Worm (Caenorhabditis elegans): ENCODE data around the gene srbc-21.

The srbc-21 gene

DNA sequence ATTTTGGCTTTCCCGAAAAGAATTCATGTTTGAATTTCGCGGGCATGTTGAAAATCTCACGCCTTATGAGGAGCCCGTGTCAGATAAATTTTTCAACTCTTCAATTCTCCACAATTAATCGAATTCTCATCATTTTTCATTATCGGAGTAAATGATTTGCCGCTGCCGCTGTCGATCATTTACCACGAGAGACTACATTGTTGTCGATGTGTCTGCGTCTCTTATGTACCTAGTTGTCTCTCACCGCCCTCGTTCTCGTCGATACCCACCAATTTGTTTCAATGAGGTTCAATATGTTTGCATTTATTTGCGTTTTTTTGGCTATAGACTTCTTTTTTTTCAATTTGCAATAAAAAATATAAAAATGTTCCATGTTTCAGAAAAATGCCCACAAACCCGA lies 36.8 kb downstream of the srbc-21 start, which contains the start of gene nhr-13:
nhr-13 (plus strand) TSS at position 369 of the 400 bp plus-strand sequence.
- TF ChIP-seq aha-1 (tag), result peak; percentile 82
- no peak for TF ChIP-seq nhr-111 (GFP tag; optimal IDR thresholded peaks at IDR 0.05)
- TF ChIP-seq dve-1 (tag; optimal IDR thresholded peaks at IDR 0.05; ENCODE audit: insufficient read depth), result peak; percentile 11
- peak; percentile 35 for TF ChIP-seq hlh-11 (tag; optimal IDR thresholded peaks at IDR 0.05)
- TF ChIP-seq snpc-4 (tag; optimal IDR thresholded peaks at IDR 0.05), result no peak
- TF ChIP-seq mdl-1 (tag; optimal IDR thresholded peaks at IDR 0.05), result peak in 1 of 2 experiments; percentile 13
- TF ChIP-seq dmd-6 (GFP tag; IDR thresholded peaks at IDR 0.05), result peak; percentile 61
- peak; percentile 56; the same call in 1 of the 2 replicates for TF ChIP-seq hmg-1.1 (GFP tag; IDR thresholded peaks at IDR 0.05)
- peak; percentile 30 for TF ChIP-seq duxl-1 (tag; optimal IDR thresholded peaks at IDR 0.05; ENCODE audit: poor library complexity)
- no peak for TF ChIP-seq daf-16 (GFP tag; optimal IDR thresholded peaks at IDR 0.05)
- TF ChIP-seq daf-16 (tag; optimal IDR thresholded peaks at IDR 0.05), result peak; percentile 47
- peak; percentile 29 for TF ChIP-seq mes-2 (tag; optimal IDR thresholded peaks at IDR 0.05; ENCODE audit: poor library complexity, severe bottlenecking)
- no peak for TF ChIP-seq vab-7 (GFP tag; IDR thresholded peaks at IDR 0.05)
- TF ChIP-seq hlh-30 (tag; optimal IDR thresholded peaks at IDR 0.05; ENCODE audit: insufficient read depth), result peak; percentile 53
- TF ChIP-seq nhr-28 (tag; optimal IDR thresholded peaks at IDR 0.05), result peak; percentile 53

DNA sequence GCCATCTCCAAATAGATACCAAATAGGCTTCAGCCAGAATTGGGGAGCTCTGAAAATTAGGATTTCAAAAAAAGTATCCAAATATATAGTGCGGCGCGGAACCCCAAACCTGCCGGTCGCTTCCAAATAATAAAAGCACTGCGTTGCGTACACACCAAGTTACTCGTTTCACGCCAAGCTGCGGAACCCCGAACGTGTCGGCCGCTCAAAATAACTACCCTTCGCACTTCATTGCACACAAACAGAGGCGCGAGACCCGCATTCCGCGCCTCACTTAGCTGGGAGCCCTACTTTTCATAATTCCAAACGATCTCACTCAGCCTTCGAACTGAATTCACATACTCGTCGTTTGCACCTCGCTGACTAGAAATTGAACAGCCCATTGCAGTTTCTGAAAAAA lies 44.3 kb downstream of the srbc-21 start:
- no peak for TF ChIP-seq dmd-6 (GFP tag; IDR thresholded peaks at IDR 0.05)
- TF ChIP-seq Y75B8A.6 (GFP tag; IDR thresholded peaks at IDR 0.05), result no peak
- no peak for TF ChIP-seq mdl-1 (tag; optimal IDR thresholded peaks at IDR 0.05)
- TF ChIP-seq mxl-2 (GFP tag; conservative IDR thresholded peaks at IDR 0.05), result no peak
- TF ChIP-seq egl-43 (GFP tag; IDR thresholded peaks at IDR 0.05), result no peak
- no peak for TF ChIP-seq zfp-2 (tag; optimal IDR thresholded peaks at IDR 0.05)
- no peak for TF ChIP-seq F10B5.3 (tag; optimal IDR thresholded peaks at IDR 0.05)
- no peak for TF ChIP-seq lir-3 (tag; optimal IDR thresholded peaks at IDR 0.05)
- no peak for TF ChIP-seq php-3 (GFP tag; IDR thresholded peaks at IDR 0.05)
- no peak for TF ChIP-seq cey-2 (tag; optimal IDR thresholded peaks at IDR 0.05; ENCODE audit: borderline replicate concordance, insufficient read depth)
- no peak for TF ChIP-seq dmd-9 (GFP tag; IDR thresholded peaks at IDR 0.05)
- no peak for TF ChIP-seq daf-19 (GFP tag; conservative IDR thresholded peaks at IDR 0.05)
- TF ChIP-seq nhr-28 (tag; optimal IDR thresholded peaks at IDR 0.05), result no peak
- no peak for TF ChIP-seq T20F7.1 (GFP tag; optimal IDR thresholded peaks at IDR 0.05)
- no peak for TF ChIP-seq aha-1 (tag)
- TF ChIP-seq nhr-48 (tag; optimal IDR thresholded peaks at IDR 0.05), result no peak
- no peak for TF ChIP-seq Y5F2A.4 (GFP tag; optimal IDR thresholded peaks at IDR 0.05)
- TF ChIP-seq F44E2.7 (GFP tag; IDR thresholded peaks at IDR 0.05), result no peak
- TF ChIP-seq attf-4 (tag; optimal IDR thresholded peaks at IDR 0.05), result no peak

DNA sequence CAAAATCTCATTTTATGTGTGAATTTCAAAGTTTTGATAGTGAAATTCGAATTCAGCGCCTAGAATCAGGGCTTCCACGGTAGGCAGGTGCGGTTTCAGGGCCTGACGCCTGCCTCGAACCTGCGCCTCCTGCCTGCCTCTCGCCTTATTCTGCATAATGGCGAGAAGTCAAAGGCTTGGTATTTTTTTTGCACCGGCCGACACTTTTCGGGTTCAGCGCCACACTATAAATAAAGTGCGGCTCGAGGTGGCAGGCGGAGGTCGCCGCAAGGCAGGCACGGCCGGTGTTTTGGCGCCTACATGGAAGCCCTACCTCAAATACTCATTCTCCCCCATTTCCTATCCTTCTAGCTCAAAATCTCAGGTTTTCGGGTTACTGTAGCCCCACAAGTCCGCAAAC lies 45.1 kb downstream of the srbc-21 start:
- TF ChIP-seq F26F4.8 (GFP tag; conservative IDR thresholded peaks at IDR 0.05), result no peak
- TF ChIP-seq egl-43 (GFP tag; IDR thresholded peaks at IDR 0.05), result 0 out of 2 replicates have a peak, but pooled peaks have one; percentile 3
- TF ChIP-seq set-16 (GFP tag; IDR thresholded peaks at IDR 0.05), result peak; percentile 69; the same call in 1 of the 2 replicates

DNA sequence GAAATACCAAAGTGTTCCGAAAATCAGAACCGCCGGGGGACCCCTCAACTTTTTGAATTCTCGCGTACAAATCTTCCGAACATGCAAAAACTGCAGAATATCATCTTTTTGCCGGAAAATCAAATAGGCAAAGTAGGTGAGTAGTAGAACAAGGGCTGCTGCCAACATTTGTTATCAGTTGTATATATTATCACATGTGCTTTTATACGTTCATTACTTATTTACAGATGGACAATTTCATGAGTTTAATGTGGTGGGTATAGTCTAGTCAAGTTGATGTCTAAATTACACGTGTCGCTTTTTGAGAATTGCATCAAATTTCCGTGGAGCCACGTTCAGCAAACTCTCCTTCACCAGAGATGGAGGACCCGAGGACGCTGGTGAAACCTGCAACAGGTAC lies 45.9 kb downstream of the srbc-21 start, which contains the start of gene cyp-32B1:
cyp-32B1 (minus strand) TSS at position 176 of the 400 bp plus-strand sequence.
- TF ChIP-seq nhr-77 (tag; optimal IDR thresholded peaks at IDR 0.05) (no peak), daf-16 (GFP tag; optimal IDR thresholded peaks at IDR 0.05) (no peak), daf-16 (tag; optimal IDR thresholded peaks at IDR 0.05) (peak; percentile 67), nhr-28 (tag; optimal IDR thresholded peaks at IDR 0.05) (peak; percentile 37), ZK337.2 (GFP tag; IDR thresholded peaks at IDR 0.05) (no peak), ceh-44 (GFP tag; IDR thresholded peaks at IDR 0.05) (no peak), cey-2 (tag; optimal IDR thresholded peaks at IDR 0.05; ENCODE audit: borderline replicate concordance, insufficient read depth) (no peak), dve-1 (tag; optimal IDR thresholded peaks at IDR 0.05; ENCODE audit: insufficient read depth) (peak; percentile 52), pqm-1 (tag; optimal IDR thresholded peaks at IDR 0.05) (peak; percentile 29), arid-1 (GFP tag; conservative IDR thresholded peaks at IDR 0.05) (no peak), hlh-11 (tag; optimal IDR thresholded peaks at IDR 0.05) (peak; percentile 2), php-3 (GFP tag; IDR thresholded peaks at IDR 0.05) (0 out of 2 replicates have a peak, but pooled peaks have one; percentile 35), mdl-1 (tag; optimal IDR thresholded peaks at IDR 0.05) (peak in 1 of 2 experiments; percentile 15), duxl-1 (tag; optimal IDR thresholded peaks at IDR 0.05; ENCODE audit: poor library complexity) (no peak), dmd-6 (GFP tag; IDR thresholded peaks at IDR 0.05) (peak; percentile 50; the same call in 1 of the 2 replicates)

Measured in whole organism, L4 larva.